Worm (Caenorhabditis elegans) whole organism, late embryonic: ENCODE measurements around the gene F22H10.1.

Source experiments
- K09A11.1 ChIP-seq: sonication (generic microtip); optimal IDR thresholded peaks from 2 replicates; lab custom pipeline; 2017; ENCODE audit warnings: antibody characterized with exemption, mild to moderate bottlenecking, missing genetic modification characterization, missing compliant biosample characterization; ENCODE audit not compliant: insufficient read depth
- ceh-24 ChIP-seq: sonication (generic microtip); optimal IDR thresholded peaks from 2 replicates; lab custom pipeline; 2016; ENCODE audit warnings: mild to moderate bottlenecking, missing genetic modification characterization, missing compliant biosample characterization
- ceh-34 ChIP-seq: sonication (generic microtip); optimal IDR thresholded peaks from 2 replicates; lab custom pipeline; 2016; ENCODE audit warnings: mild to moderate bottlenecking, missing genetic modification characterization, missing compliant biosample characterization
- ceh-45 ChIP-seq: fragments of 200-800 bp; sonication (Bioruptor generic); IDR thresholded peaks from 2 replicates; pipeline ENCODE4 v1.3.6; 2022; ENCODE audit warnings: missing genetic modification reagents, missing genetic modification characterization, missing compliant biosample characterization
- hlh-30 ChIP-seq: sonication (generic microtip); optimal IDR thresholded peaks from 2 replicates; lab custom pipeline; 2017; ENCODE audit warnings: antibody characterized with exemption, missing genetic modification characterization, missing compliant biosample characterization; ENCODE audit not compliant: insufficient read depth
- sdc-2 ChIP-seq: sonication (generic microtip); optimal IDR thresholded peaks from 2 replicates; lab custom pipeline; 2016; ENCODE audit warnings: missing genotype, missing genetic modification characterization, missing compliant biosample characterization
- sox-4 ChIP-seq: sonication (generic microtip); optimal IDR thresholded peaks from 2 replicates; lab custom pipeline; 2017; ENCODE audit warnings: mild to moderate bottlenecking, missing genetic modification characterization, inconsistent platforms, missing compliant biosample characterization
- syd-9 ChIP-seq: sonication (generic microtip); optimal IDR thresholded peaks from 2 replicates; lab custom pipeline; 2016; ENCODE audit warnings: mild to moderate bottlenecking, missing genetic modification characterization, moderate library complexity, missing compliant biosample characterization
- tbx-2 ChIP-seq: sonication (generic microtip); optimal IDR thresholded peaks from 2 replicates; lab custom pipeline; 2016; ENCODE audit warnings: missing genetic modification characterization, missing compliant biosample characterization
- unc-86 ChIP-seq: sonication (generic microtip); optimal IDR thresholded peaks from 2 replicates; lab custom pipeline; 2016; ENCODE audit warnings: missing genetic modification characterization, missing compliant biosample characterization

- no peak for TF ChIP-seq tbx-2 (tag; lab: Kevin White, UChicago)
- no peak for TF ChIP-seq ceh-34 (tag; lab: Kevin White, UChicago)
- no peak for TF ChIP-seq hlh-30 (tag; lab: Kevin White, UChicago)
- TF ChIP-seq sox-4 (tag; lab: Kevin White, UChicago) = no peak
- no peak for TF ChIP-seq K09A11.1
- no peak for TF ChIP-seq syd-9 (tag; lab: Kevin White, UChicago)
- no peak for TF ChIP-seq ceh-24 (tag; lab: Kevin White, UChicago)
- TF ChIP-seq sdc-2 (tag; lab: Kevin White, UChicago) = no peak
- no peak for TF ChIP-seq ceh-45 (GFP tag; lab: Robert Waterston, UW)
- TF ChIP-seq unc-86 (tag; lab: Kevin White, UChicago) = no peak
These were observed 23.1 kb upstream of the F22H10.1 start, which contains the start of gene F22H10.2 for ce11 chrX:16679117-16679590.
